Worm (Caenorhabditis elegans): ENCODE measurements around the gene Y75B7AR.1.

The Y75B7AR.1 gene

DNA sequence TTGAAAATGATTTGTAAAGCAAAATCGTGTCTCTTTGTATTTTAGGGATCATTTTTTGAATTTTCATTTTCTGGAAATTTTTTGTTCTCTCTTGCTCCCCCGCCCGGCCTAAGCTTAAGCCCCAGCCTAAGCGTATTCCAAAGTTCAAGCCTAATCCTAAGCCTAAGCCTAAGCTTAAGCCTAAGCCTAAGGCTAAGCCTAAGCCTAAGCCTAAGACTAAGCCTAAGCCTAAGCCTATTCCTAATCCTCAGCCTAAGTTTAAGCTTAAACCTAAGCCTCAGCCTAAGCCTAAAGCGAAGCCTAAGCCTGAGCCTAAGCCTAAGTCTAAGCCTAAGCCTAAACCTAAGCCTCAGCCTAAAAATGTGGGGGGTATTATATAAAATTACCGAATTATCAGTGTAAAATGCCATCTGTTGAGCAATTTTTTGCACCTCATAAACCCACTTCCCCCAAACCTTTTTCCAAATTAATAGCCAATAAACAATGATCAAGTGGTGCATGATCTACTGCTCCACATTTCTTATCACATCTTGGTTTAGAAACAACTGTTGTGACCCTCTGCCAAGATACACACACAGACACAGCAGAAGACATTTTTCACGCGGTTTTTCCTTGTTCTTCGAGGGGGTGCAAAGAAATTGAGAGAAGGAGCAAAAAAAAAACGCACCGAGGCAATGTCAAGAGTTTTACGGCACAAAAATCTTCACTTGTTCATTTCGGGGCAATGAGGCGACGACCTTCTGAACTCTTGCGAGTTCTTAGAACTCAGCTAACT is 51.3 kb downstream of the Y75B7AR.1 start (continued):
- no peak for TF ChIP-seq elt-2 (tag; optimal IDR thresholded peaks at IDR 0.05)
- no peak for TF ChIP-seq ceh-63 (GFP tag; optimal IDR thresholded peaks at IDR 0.05)
- no peak for TF ChIP-seq nhr-237 (tag; optimal IDR thresholded peaks at IDR 0.05)
- no peak for TF ChIP-seq nhr-28 (tag; optimal IDR thresholded peaks at IDR 0.05)
- TF ChIP-seq vab-15 (tag; optimal IDR thresholded peaks at IDR 0.05): no peak
- TF ChIP-seq lin-14 (GFP tag; optimal IDR thresholded peaks at IDR 0.05): peak; percentile 82
- TF ChIP-seq lin-15B (tag; optimal IDR thresholded peaks at IDR 0.05): no peak
- no peak for TF ChIP-seq sup-37 (GFP tag; optimal IDR thresholded peaks at IDR 0.05)
- no peak for TF ChIP-seq dpl-1 (GFP tag; optimal IDR thresholded peaks at IDR 0.05)
- peak; percentile 30 for TF ChIP-seq unc-130 (tag; optimal IDR thresholded peaks at IDR 0.05)
- TF ChIP-seq irx-1 (tag; optimal IDR thresholded peaks at IDR 0.05): no peak
- TF ChIP-seq nhr-47 (tag; optimal IDR thresholded peaks at IDR 0.05): no peak
